Worm (Caenorhabditis elegans) whole organism, mixed stage, embryonic: ENCODE results near the gene W09C2.7.

Experiments
- bed-3 ChIP-seq: fragments of 200-800 bp; sonication (Bioruptor generic); optimal IDR thresholded peaks from 3 replicates; lab custom pipeline; 2018; ENCODE audit warnings: mild to moderate bottlenecking, missing genetic modification characterization, moderate library complexity, missing compliant biosample characterization
- blmp-1 ChIP-seq: fragments of 150-350 bp; optimal IDR thresholded peaks from 2 replicates; lab custom pipeline; 2014; ENCODE audit warnings: missing biosample characterization, missing genetic modification characterization
- ceh-39 ChIP-seq: fragments of 150-350 bp; optimal IDR thresholded peaks from 2 replicates; lab custom pipeline; 2014; ENCODE audit warnings: missing biosample characterization, missing genetic modification characterization
- ceh-43 ChIP-seq: fragments of 200-800 bp; sonication (Bioruptor generic); optimal IDR thresholded peaks from 2 replicates; lab custom pipeline; 2018; ENCODE audit warnings: mild to moderate bottlenecking, missing genetic modification characterization, moderate library complexity, missing compliant biosample characterization
- ceh-83 ChIP-seq: fragments of 200-800 bp; sonication (Bioruptor generic); optimal IDR thresholded peaks from 2 replicates; lab custom pipeline; 2018; ENCODE audit warnings: mild to moderate bottlenecking, missing genetic modification characterization, missing compliant biosample characterization
- ces-1 ChIP-seq: fragments of 150-350 bp; optimal IDR thresholded peaks from 2 replicates; lab custom pipeline; 2014; ENCODE audit warnings: missing biosample characterization, missing genetic modification reagents, missing genetic modification characterization
- cnd-1 ChIP-seq: fragments of 200-800 bp; sonication (Bioruptor generic); optimal IDR thresholded peaks from 2 replicates; lab custom pipeline; 2018; ENCODE audit warnings: mild to moderate bottlenecking, missing genetic modification characterization, missing compliant biosample characterization
- drap-1 ChIP-seq: fragments of 200-800 bp; sonication (Bioruptor generic); optimal IDR thresholded peaks from 3 replicates; lab custom pipeline; 2018; ENCODE audit warnings: mild to moderate bottlenecking, missing genetic modification characterization, missing compliant biosample characterization
- elt-1 ChIP-seq: sonication (generic microtip); optimal IDR thresholded peaks from 2 replicates; lab custom pipeline; 2017; ENCODE audit warnings: missing genetic modification characterization, mild to moderate bottlenecking, missing compliant biosample characterization, antibody characterized with exemption, moderate library complexity, borderline replicate concordance; ENCODE audit not compliant: insufficient read depth
- elt-3 ChIP-seq: fragments of 150-350 bp; optimal IDR thresholded peaks from 2 replicates; lab custom pipeline; 2014; ENCODE audit warnings: missing biosample characterization, missing genetic modification characterization
- flh-1 ChIP-seq: fragments of 200-800 bp; sonication (Bioruptor generic); optimal IDR thresholded peaks from 2 replicates; lab custom pipeline; 2018; ENCODE audit warnings: mild to moderate bottlenecking, missing genetic modification characterization, moderate library complexity, missing compliant biosample characterization
- ham-2 ChIP-seq: fragments of 200-800 bp; sonication (Bioruptor generic); optimal IDR thresholded peaks from 2 replicates; lab custom pipeline; 2018; ENCODE audit warnings: mild to moderate bottlenecking, missing genetic modification characterization, missing compliant biosample characterization
- hlh-1 ChIP-seq: fragments of 150-350 bp; optimal IDR thresholded peaks from 2 replicates; lab custom pipeline; 2014; ENCODE audit warnings: missing biosample characterization, missing genetic modification reagents, missing genetic modification characterization
- lin-32 ChIP-seq: fragments of 200-800 bp; sonication (Bioruptor generic); optimal IDR thresholded peaks from 2 replicates; lab custom pipeline; 2018; ENCODE audit warnings: mild to moderate bottlenecking, missing genetic modification characterization, missing compliant biosample characterization
- lsy-2 ChIP-seq: fragments of 150-350 bp; optimal IDR thresholded peaks from 2 replicates; lab custom pipeline; 2014; ENCODE audit warnings: missing biosample characterization, missing genetic modification characterization
- mab-5 ChIP-seq: fragments of 150-350 bp; optimal IDR thresholded peaks from 2 replicates; lab custom pipeline; 2014; ENCODE audit warnings: missing biosample characterization, missing genetic modification characterization
- mep-1 ChIP-seq: fragments of 150-350 bp; optimal IDR thresholded peaks from 2 replicates; lab custom pipeline; 2017; ENCODE audit warnings: missing biosample characterization, missing genetic modification reagents, missing genetic modification characterization, inconsistent platforms
- mls-2 ChIP-seq: sonication (generic microtip); optimal IDR thresholded peaks from 2 replicates; lab custom pipeline; 2016; ENCODE audit warnings: mild to moderate bottlenecking, missing genetic modification characterization, moderate library complexity, missing compliant biosample characterization
- nhr-2 ChIP-seq: fragments of 150-350 bp; optimal IDR thresholded peaks from 2 replicates; lab custom pipeline; 2014; ENCODE audit warnings: missing biosample characterization, missing genetic modification characterization
- nhr-237 ChIP-seq: fragments of 150-350 bp; optimal IDR thresholded peaks from 2 replicates; lab custom pipeline; 2014; ENCODE audit warnings: missing biosample characterization, missing genetic modification characterization
- nhr-28 ChIP-seq: fragments of 150-350 bp; optimal IDR thresholded peaks from 2 replicates; lab custom pipeline; 2014; ENCODE audit warnings: missing biosample characterization, missing genetic modification characterization
- nhr-76 ChIP-seq: sonication (generic microtip); optimal IDR thresholded peaks from 2 replicates; lab custom pipeline; 2017; ENCODE audit warnings: missing biosample characterization, missing genetic modification characterization
- pha-4 ChIP-seq: fragments of 150-350 bp; optimal IDR thresholded peaks from 2 replicates; lab custom pipeline; 2018; ENCODE audit warnings: missing biosample characterization, missing genetic modification reagents, missing genetic modification characterization
- sem-2 ChIP-seq: fragments of 200-800 bp; sonication (Bioruptor generic); optimal IDR thresholded peaks from 2 replicates; lab custom pipeline; 2018; ENCODE audit warnings: mild to moderate bottlenecking, missing genetic modification characterization, missing compliant biosample characterization
- snpc-4 ChIP-seq: fragments of 150-350 bp; optimal IDR thresholded peaks from 2 replicates; lab custom pipeline; 2014; ENCODE audit warnings: missing biosample characterization, missing genetic modification characterization
- sptf-1 ChIP-seq: sonication (generic microtip); optimal IDR thresholded peaks from 2 replicates; lab custom pipeline; 2017; ENCODE audit warnings: mild to moderate bottlenecking, missing genetic modification characterization, moderate library complexity, missing compliant biosample characterization
- tbx-8 ChIP-seq: fragments of 200-800 bp; sonication (Bioruptor generic); optimal IDR thresholded peaks from 2 replicates; lab custom pipeline; 2018; ENCODE audit warnings: mild to moderate bottlenecking, missing genetic modification characterization, moderate library complexity, missing compliant biosample characterization
- unc-120 ChIP-seq: sonication (generic microtip); optimal IDR thresholded peaks from 2 replicates; lab custom pipeline; 2017; ENCODE audit warnings: missing genetic modification characterization, missing compliant biosample characterization; ENCODE audit not compliant: poor library complexity, severe bottlenecking
- unc-62 ChIP-seq: fragments of 150-350 bp; optimal IDR thresholded peaks from 2 replicates; lab custom pipeline; 2014; ENCODE audit warnings: missing biosample characterization, missing genetic modification reagents, missing genetic modification characterization
- zip-8 ChIP-seq: fragments of 150-350 bp; optimal IDR thresholded peaks from 2 replicates; lab custom pipeline; 2014; ENCODE audit warnings: missing biosample characterization, missing genetic modification characterization

Gene W09C2.7

DNA sequence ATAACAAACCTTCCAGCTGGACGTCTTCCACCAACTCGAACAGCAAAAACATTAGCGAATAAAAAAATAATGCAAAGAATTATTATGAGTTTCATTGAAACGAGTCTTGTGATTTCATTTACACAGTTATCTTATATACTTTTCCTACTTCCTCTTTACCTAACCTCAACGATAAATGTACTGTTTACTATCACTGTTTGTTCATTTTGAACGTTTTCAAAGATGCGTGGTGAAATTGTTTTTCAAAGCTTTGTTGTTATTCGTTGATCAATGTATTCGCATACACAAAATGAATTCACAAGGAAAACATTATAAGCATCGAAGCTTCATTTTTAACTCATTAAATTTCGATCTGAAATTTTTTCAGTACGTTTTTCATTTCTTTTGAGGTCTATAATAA is at the start of gene W09C2.7:
W09C2.7 (minus strand) TSS at position 101 of the 400 bp plus-strand sequence.
- TF ChIP-seq unc-120, result no peak
- TF ChIP-seq ham-2, result no peak
- no peak for TF ChIP-seq blmp-1 (tag; lab: Kevin White, UChicago)
- no peak for TF ChIP-seq elt-1 (tag; lab: Kevin White, UChicago)
- TF ChIP-seq nhr-76 (tag; lab: Kevin White, UChicago), result no peak
- no peak for TF ChIP-seq drap-1 (GFP tag; lab: Kevin White, UChicago)
- TF ChIP-seq zip-8 (tag; lab: Kevin White, UChicago), result no peak
- TF ChIP-seq lsy-2 (tag; lab: Kevin White, UChicago), result no peak
- no peak for TF ChIP-seq ceh-39 (tag; lab: Kevin White, UChicago)
- TF ChIP-seq pha-4 (tag; lab: Kevin White, UChicago), result no peak
- TF ChIP-seq ceh-83 (GFP tag; lab: Kevin White, UChicago), result no peak
- TF ChIP-seq, all 35 proteins: peak for 0

DNA sequence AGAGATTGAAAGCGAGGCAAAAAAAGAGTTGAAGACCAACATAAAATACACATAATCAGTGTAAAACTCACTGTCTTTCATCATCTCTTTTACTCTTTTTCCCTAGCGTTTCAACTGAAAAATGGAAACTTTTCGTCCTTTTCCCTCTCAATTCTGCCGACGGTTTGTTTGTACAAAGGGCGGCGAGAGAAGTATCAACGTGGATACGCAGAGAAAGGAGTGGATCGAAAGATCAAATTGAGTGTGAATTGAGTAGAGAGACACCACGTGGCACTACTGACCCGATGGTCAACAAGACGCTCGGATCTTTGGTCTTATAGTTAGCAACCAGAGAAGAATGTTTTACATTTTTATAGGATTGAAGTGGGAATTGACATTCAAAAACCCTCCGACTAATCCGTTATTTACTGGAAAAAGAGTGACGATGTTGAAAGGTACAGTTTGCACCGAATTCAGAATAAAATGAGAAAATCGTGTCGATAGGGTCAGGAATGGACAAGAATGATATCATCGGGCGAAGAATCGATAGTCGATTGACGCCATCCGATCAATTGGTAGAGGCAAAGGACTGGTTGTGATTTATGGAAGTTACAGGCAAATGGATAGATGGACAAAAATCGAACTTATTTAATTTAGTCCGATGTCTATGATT is 49.0 kb upstream of the W09C2.7 start:
- TF ChIP-seq hlh-1 (tag; lab: Kevin White, UChicago) (peak; percentile 7), elt-1 (tag; lab: Kevin White, UChicago) (no peak)

DNA sequence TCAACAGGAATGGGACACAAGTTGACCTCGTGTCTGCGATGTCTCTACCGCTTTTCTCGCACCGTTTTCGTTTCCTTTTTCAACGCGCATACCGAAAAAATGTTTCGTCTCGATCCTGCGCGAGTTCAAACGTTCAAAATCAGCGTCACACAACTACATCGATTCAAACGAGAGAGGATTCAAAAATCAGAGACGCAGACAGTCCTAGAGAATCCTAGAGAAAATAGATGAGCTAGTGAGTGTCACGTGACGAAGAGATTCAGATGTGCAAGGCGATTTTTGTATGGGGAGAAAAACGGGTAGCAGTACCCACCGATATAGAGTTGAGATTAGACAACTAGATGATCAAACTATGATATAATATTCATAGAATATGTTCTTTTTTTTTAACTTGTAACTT is 47.8 kb upstream of the W09C2.7 start:
- TF ChIP-seq elt-3 (tag; lab: Kevin White, UChicago), result no peak
- TF ChIP-seq lin-32 (GFP tag; lab: Kevin White, UChicago), result no peak
- TF ChIP-seq cnd-1 (tag; lab: Kevin White, UChicago), result no peak
- TF ChIP-seq nhr-76 (tag; lab: Kevin White, UChicago), result no peak
- TF ChIP-seq sptf-1, result no peak
- TF ChIP-seq nhr-28, result no peak
- no peak for TF ChIP-seq bed-3
- TF ChIP-seq elt-1 (tag; lab: Kevin White, UChicago), result no peak
- no peak for TF ChIP-seq pha-4 (tag; lab: Kevin White, UChicago)

DNA sequence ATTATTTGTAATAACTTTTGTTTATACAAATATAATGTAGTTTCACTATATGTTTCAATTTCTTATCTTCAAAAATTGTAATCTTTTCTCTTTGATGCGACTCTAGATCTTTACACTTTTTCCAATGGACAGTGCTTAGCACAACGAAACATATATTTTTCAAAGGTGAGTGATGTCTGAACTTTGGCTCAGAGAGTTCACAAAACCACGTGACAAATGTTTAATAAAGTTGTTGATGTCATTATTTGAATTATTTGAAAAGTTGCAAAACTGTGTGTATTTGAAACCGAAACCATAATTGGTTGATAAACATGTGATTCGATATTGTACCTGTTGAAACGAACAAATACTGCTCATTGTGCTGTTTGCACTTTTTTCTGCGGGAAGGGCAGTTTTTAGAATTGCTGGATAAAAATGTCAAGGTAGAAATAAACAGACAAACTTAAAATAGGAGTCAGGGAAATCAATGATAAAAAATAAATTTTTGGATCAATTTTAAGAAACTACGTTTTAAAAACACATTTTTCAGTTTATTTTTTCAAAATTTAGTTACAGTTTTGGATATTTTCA is 46.0 kb upstream of the W09C2.7 start:
- no peak for TF ChIP-seq lin-32 (GFP tag; lab: Kevin White, UChicago)
- TF ChIP-seq ces-1, result no peak
- TF ChIP-seq pha-4 (tag; lab: Kevin White, UChicago), result no peak
- no peak for TF ChIP-seq ceh-39 (tag; lab: Kevin White, UChicago)
- no peak for TF ChIP-seq unc-120
- TF ChIP-seq cnd-1 (tag; lab: Kevin White, UChicago), result no peak
- no peak for TF ChIP-seq bed-3
- TF ChIP-seq flh-1 (GFP tag; lab: Kevin White, UChicago), result no peak
- TF ChIP-seq drap-1 (GFP tag; lab: Kevin White, UChicago), result no peak
- TF ChIP-seq nhr-2 (tag; lab: Kevin White, UChicago), result no peak
- TF ChIP-seq hlh-1 (tag; lab: Kevin White, UChicago), result no peak
- no peak for TF ChIP-seq ceh-83 (GFP tag; lab: Kevin White, UChicago)
- TF ChIP-seq lsy-2 (tag; lab: Kevin White, UChicago), result no peak
- no peak for TF ChIP-seq ham-2
- no peak for TF ChIP-seq sptf-1
- TF ChIP-seq snpc-4, result no peak
- TF ChIP-seq mab-5 (tag; lab: Kevin White, UChicago), result no peak
- no peak for TF ChIP-seq sem-2 (GFP tag; lab: Kevin White, UChicago)
- TF ChIP-seq, all 35 proteins: peak for 0

- peak; percentile 40 for TF ChIP-seq unc-62 (GFP tag; lab: Kevin White, UChicago)
- TF ChIP-seq ceh-39 (tag; lab: Kevin White, UChicago), result peak; percentile 24
- peak; percentile 50 for TF ChIP-seq pha-4 (tag; lab: Kevin White, UChicago)
- TF ChIP-seq elt-1 (tag; lab: Kevin White, UChicago), result peak; percentile 78
- TF ChIP-seq ceh-43 (GFP tag; lab: Kevin White, UChicago), result no peak
- TF ChIP-seq cnd-1 (tag; lab: Kevin White, UChicago), result no peak
- no peak for TF ChIP-seq ham-2
- no peak for TF ChIP-seq sptf-1
- TF ChIP-seq lsy-2 (tag; lab: Kevin White, UChicago), result peak; percentile 27
- no peak for TF ChIP-seq nhr-28
- TF ChIP-seq mep-1 (tag; lab: Kevin White, UChicago), result no peak
- no peak for TF ChIP-seq hlh-1 (tag; lab: Kevin White, UChicago)
- TF ChIP-seq sem-2 (GFP tag; lab: Kevin White, UChicago), result no peak
- TF ChIP-seq nhr-2 (tag; lab: Kevin White, UChicago), result no peak
- TF ChIP-seq elt-3 (tag; lab: Kevin White, UChicago), result peak; percentile 4
- peak; percentile 53 for TF ChIP-seq nhr-237 (tag; lab: Kevin White, UChicago)
- no peak for TF ChIP-seq mls-2 (tag; lab: Kevin White, UChicago)
- no peak for TF ChIP-seq tbx-8
These were observed 44.9 kb upstream of the W09C2.7 start for ce11 chrIV:9667084-9667483.
